Fruit fly (Drosophila melanogaster) whole organism, wandering third instar larva: Measurements from ENCODE around the gene CG11369.

Experiments
- Abd-B ChIP-seq: fragments of >200 bp; optimal IDR thresholded peaks from 2 replicates; lab custom pipeline; 2017; ENCODE audit warnings: missing biosample characterization, missing genetic modification characterization
- CG32264 ChIP-seq: fragments of 200-800 bp; sonication (Bioruptor generic); optimal IDR thresholded peaks from 2 replicates; lab custom pipeline; 2016; ENCODE audit warnings: missing biosample characterization, missing genetic modification characterization
- CG9705 ChIP-seq: fragments of 200-800 bp; sonication (Bioruptor generic); optimal IDR thresholded peaks from 2 replicates; lab custom pipeline; 2018; ENCODE audit warnings: missing biosample characterization, mild to moderate bottlenecking, missing genetic modification characterization
- CrebA ChIP-seq: fragments of 200-800 bp; sonication (Bioruptor generic); optimal IDR thresholded peaks from 2 replicates; lab custom pipeline; 2016; ENCODE audit warnings: missing biosample characterization, mild to moderate bottlenecking, missing genetic modification characterization, borderline replicate concordance
- Dfd ChIP-seq: fragments of >200 bp; optimal IDR thresholded peaks from 2 replicates; lab custom pipeline; 2017; ENCODE audit warnings: missing biosample characterization, missing genetic modification characterization
- Dif ChIP-seq: fragments of 200-275, 200-300 bp; sonication (Bioruptor generic); optimal IDR thresholded peaks from 2 replicates; lab custom pipeline; 2018; ENCODE audit warnings: missing biosample characterization, missing genetic modification characterization; ENCODE audit not compliant: partially characterized antibody
- GATAd ChIP-seq: sonication (Bioruptor generic); optimal IDR thresholded peaks from 2 replicates; lab custom pipeline; 2016; ENCODE audit warnings: missing biosample characterization, missing genetic modification characterization
- HLH106 ChIP-seq: fragments of 200-800 bp; optimal IDR thresholded peaks from 3 replicates; lab custom pipeline; 2019; ENCODE audit warnings: missing biosample characterization, mild to moderate bottlenecking, missing genetic modification characterization, moderate library complexity
- Hnf4 ChIP-seq: fragments of 200-800 bp; sonication (Bioruptor generic); optimal IDR thresholded peaks from 2 replicates; lab custom pipeline; 2016; ENCODE audit warnings: missing biosample characterization, mild to moderate bottlenecking, missing genetic modification characterization
- Hr78 ChIP-seq: fragments of >200 bp; optimal IDR thresholded peaks from 2 replicates; lab custom pipeline; 2017; ENCODE audit warnings: missing biosample characterization, missing genetic modification characterization
- Hr83 ChIP-seq: fragments of 200-300 bp; sonication (Bioruptor generic); optimal IDR thresholded peaks from 2 replicates; lab custom pipeline; 2016; ENCODE audit warnings: missing biosample characterization, mild to moderate bottlenecking, missing genetic modification characterization, moderate library complexity; ENCODE audit not compliant: poor library complexity, severe bottlenecking
- Jra ChIP-seq: sonication (Bioruptor generic); optimal IDR thresholded peaks from 2 replicates; lab custom pipeline; 2016; ENCODE audit warnings: missing biosample characterization, missing genetic modification characterization
- Mio ChIP-seq: sonication (Bioruptor generic); optimal IDR thresholded peaks from 2 replicates; lab custom pipeline; 2016; ENCODE audit warnings: missing biosample characterization, missing genetic modification characterization
- Myc ChIP-seq: fragments of >200 bp; optimal IDR thresholded peaks from 2 replicates; lab custom pipeline; 2017
- N ChIP-seq: fragments of >200 bp; optimal IDR thresholded peaks from 2 replicates; lab custom pipeline; 2018; ENCODE audit warnings: missing biosample characterization, missing external identifiers, missing genetic modification characterization
- OdsH ChIP-seq: fragments of 200-800 bp; sonication (Bioruptor generic); optimal IDR thresholded peaks from 2 replicates; lab custom pipeline; 2016; ENCODE audit warnings: missing biosample characterization, mild to moderate bottlenecking, missing genetic modification characterization
- Rel ChIP-seq, 2 experiments: fragments of 200-800 bp; sonication (Bioruptor generic) in 1 of 2; optimal IDR thresholded peaks; 2 replicates in 1 of 2; 3 replicates in 1 of 2; lab custom pipeline; 2016 to 2019; ENCODE audit warnings: mild to moderate bottlenecking in 2 of 2, missing biosample characterization in 2 of 2, missing genetic modification characterization in 2 of 2, moderate library complexity in 1 of 2
- Sp1 ChIP-seq: fragments of 200-800 bp; sonication (Bioruptor generic); optimal IDR thresholded peaks from 3 replicates; lab custom pipeline; 2019; ENCODE audit warnings: missing biosample characterization, mild to moderate bottlenecking, missing genetic modification characterization, moderate library complexity
- Vsx2 ChIP-seq: fragments of 200-300, 225-300 bp; sonication (Bioruptor generic); optimal IDR thresholded peaks from 2 replicates; lab custom pipeline; 2018; ENCODE audit warnings: missing biosample characterization, missing genetic modification characterization; ENCODE audit not compliant: partially characterized antibody
- br ChIP-seq: fragments of 200-800 bp; sonication (Bioruptor generic); optimal IDR thresholded peaks from 2 replicates; lab custom pipeline; 2016; ENCODE audit warnings: missing biosample characterization, missing genetic modification characterization
- brk ChIP-seq: fragments of 200-800 bp; sonication (Bioruptor generic); optimal IDR thresholded peaks from 2 replicates; lab custom pipeline; 2016; ENCODE audit warnings: missing biosample characterization, mild to moderate bottlenecking, missing genetic modification characterization
- dl ChIP-seq, 2 experiments: fragments of 175-275, 200-275 bp in 1 of 2; fragments of 200-275 bp in 1 of 2; sonication (Bioruptor generic); optimal IDR thresholded peaks; lab custom pipeline; 2018; ENCODE audit warnings: mild to moderate bottlenecking in 2 of 2, missing biosample characterization in 2 of 2, missing genetic modification characterization in 2 of 2, moderate library complexity in 2 of 2; ENCODE audit not compliant: partially characterized antibody in 2 of 2, insufficient read depth in 1 of 2
- dmrt93B ChIP-seq: fragments of 200-800 bp; sonication (Bioruptor generic); optimal IDR thresholded peaks from 2 replicates; lab custom pipeline; 2018; ENCODE audit warnings: missing biosample characterization, mild to moderate bottlenecking, missing genetic modification characterization
- dsf ChIP-seq: sonication (Bioruptor generic); optimal IDR thresholded peaks from 2 replicates; lab custom pipeline; 2016; ENCODE audit warnings: missing biosample characterization, missing genetic modification characterization, borderline replicate concordance
- ey ChIP-seq: fragments of 200-800 bp; sonication (Bioruptor generic); optimal IDR thresholded peaks from 2 replicates; lab custom pipeline; 2016; ENCODE audit warnings: missing biosample characterization, missing genetic modification characterization
- foxo ChIP-seq, 2 experiments: fragments of 200-800 bp; sonication (Bioruptor generic); optimal IDR thresholded peaks; 2 replicates in 1 of 2; 3 replicates in 1 of 2; lab custom pipeline; 2016 to 2017; ENCODE audit warnings: missing biosample characterization in 2 of 2, missing genetic modification characterization in 2 of 2
- fru ChIP-seq: fragments of 200-800 bp; sonication (Bioruptor generic); optimal IDR thresholded peaks from 3 replicates; lab custom pipeline; 2016; ENCODE audit warnings: missing biosample characterization, mild to moderate bottlenecking, missing genetic modification characterization
- h ChIP-seq: fragments of 200-800 bp; sonication (Bioruptor generic); optimal IDR thresholded peaks from 3 replicates; lab custom pipeline; 2016; ENCODE audit warnings: missing biosample characterization, mild to moderate bottlenecking, missing genetic modification characterization
- jim ChIP-seq: fragments of 175-275, 200-325 bp; sonication (Bioruptor generic); optimal IDR thresholded peaks from 2 replicates; lab custom pipeline; 2016; ENCODE audit warnings: missing biosample characterization, mild to moderate bottlenecking, missing genetic modification characterization
- lola ChIP-seq: fragments of >200 bp; optimal IDR thresholded peaks from 2 replicates; lab custom pipeline; 2017; ENCODE audit warnings: missing biosample characterization, missing genetic modification characterization
- pan ChIP-seq: fragments of >200 bp; optimal IDR thresholded peaks from 2 replicates; lab custom pipeline; 2017
- psq ChIP-seq: fragments of 200-800 bp; sonication (Bioruptor generic); optimal IDR thresholded peaks from 3 replicates; lab custom pipeline; 2017; ENCODE audit warnings: missing biosample characterization, mild to moderate bottlenecking, missing genetic modification characterization, moderate library complexity
- rgr ChIP-seq: fragments of 200-800 bp; sonication (Bioruptor generic); optimal IDR thresholded peaks from 3 replicates; lab custom pipeline; 2016; ENCODE audit warnings: missing biosample characterization, mild to moderate bottlenecking, missing genetic modification characterization
- sage ChIP-seq: fragments of 200-800 bp; sonication (Bioruptor generic); optimal IDR thresholded peaks from 2 replicates; lab custom pipeline; 2016; ENCODE audit warnings: missing biosample characterization, mild to moderate bottlenecking, missing genetic modification characterization
- sv ChIP-seq: fragments of 200-800 bp; sonication (Bioruptor generic); optimal IDR thresholded peaks from 3 replicates; lab custom pipeline; 2016; ENCODE audit warnings: missing biosample characterization, missing genetic modification characterization
- tai ChIP-seq: sonication (Bioruptor generic); optimal IDR thresholded peaks from 2 replicates; lab custom pipeline; 2016; ENCODE audit warnings: missing biosample characterization, missing genetic modification characterization
- usp ChIP-seq: fragments of >200 bp; optimal IDR thresholded peaks from 2 replicates; lab custom pipeline; 2017; ENCODE audit warnings: missing biosample characterization, missing genetic modification characterization
- woc ChIP-seq: sonication (Bioruptor generic); optimal IDR thresholded peaks from 2 replicates; lab custom pipeline; 2016; ENCODE audit warnings: missing biosample characterization, mild to moderate bottlenecking, missing genetic modification characterization

Gene CG11369

dm6 chrX:7573990-7574389 is at the start of gene CG11369:
Gene CG11369 (plus strand): TSS chrX:7574290.
- no peak for TF ChIP-seq Hr78 (GFP tag; lab: Kevin White, UChicago)
- TF ChIP-seq Jra (GFP tag; lab: Kevin White, UChicago) = no peak
- no peak for TF ChIP-seq tai (GFP tag; lab: Kevin White, UChicago)
- TF ChIP-seq HLH106 (tag; lab: Kevin White, UChicago) = no peak
- TF ChIP-seq OdsH (GFP tag; lab: Kevin White, UChicago) = no peak
- no peak for TF ChIP-seq Hr83 (GFP tag; lab: Kevin White, UChicago)
- TF ChIP-seq Mio = no peak
- TF ChIP-seq Dfd (GFP tag; lab: Kevin White, UChicago) = no peak
- TF ChIP-seq dsf (GFP tag; lab: Kevin White, UChicago) = no peak
- no peak for TF ChIP-seq sv (GFP tag; lab: Kevin White, UChicago)
- no peak for TF ChIP-seq Hnf4 (GFP tag; lab: Kevin White, UChicago)
- TF ChIP-seq dmrt93B (GFP tag; lab: Kevin White, UChicago) = no peak
- no peak for TF ChIP-seq sage

dm6 chrX:7526099-7526718 is 47.9 kb upstream of the CG11369 start:
- TF ChIP-seq GATAd (no peak), CrebA (GFP tag; lab: Kevin White, UChicago) (peak; percentile 32), woc (GFP tag; lab: Kevin White, UChicago) (peak; percentile 81), Vsx2 (GFP tag; lab: Kevin White, UChicago) (no peak), lola (GFP tag; lab: Kevin White, UChicago) (no peak), Rel (GFP tag; optimal IDR thresholded peaks at IDR 0.05; lab: Kevin White, UChicago) (no peak), Rel (tag; optimal IDR thresholded peaks at IDR 0.05; lab: Kevin White, UChicago) (no peak), N (GFP tag; lab: Kevin White, UChicago) (no peak), br (GFP tag; lab: Kevin White, UChicago) (peak; percentile 79), fru (GFP tag; lab: Kevin White, UChicago) (peak; percentile 81), Hr83 (GFP tag; lab: Kevin White, UChicago) (no peak), Myc (no peak), sage (peak; percentile 45), rgr (GFP tag; lab: Kevin White, UChicago) (peak; percentile 65), ey (peak; percentile 77), Abd-B (GFP tag; lab: Kevin White, UChicago) (no peak), OdsH (GFP tag; lab: Kevin White, UChicago) (peak; percentile 80), dmrt93B (GFP tag; lab: Kevin White, UChicago) (peak; percentile 56), Dfd (GFP tag; lab: Kevin White, UChicago) (no peak), foxo (GFP tag; optimal IDR thresholded peaks at IDR 0.05; lab: Kevin White, UChicago) (peak in 1 of 2 experiments; percentile 79), jim (GFP tag; lab: Kevin White, UChicago) (no peak), Mio (no peak), usp (GFP tag; lab: Kevin White, UChicago) (no peak), Hnf4 (GFP tag; lab: Kevin White, UChicago) (peak; percentile 77), tai (GFP tag; lab: Kevin White, UChicago) (peak; percentile 60), Sp1 (peak; percentile 68), Hr78 (GFP tag; lab: Kevin White, UChicago) (no peak), CG32264 (GFP tag; lab: Kevin White, UChicago) (peak; percentile 50), dsf (GFP tag; lab: Kevin White, UChicago) (peak; percentile 17), CG9705 (GFP tag; lab: Kevin White, UChicago) (peak; percentile 22), pan (no peak), Dif (GFP tag; lab: Kevin White, UChicago) (no peak), brk (peak; percentile 48), dl (GFP tag; optimal IDR thresholded peaks at IDR 0.05; lab: Kevin White, UChicago; ENCODE audit: insufficient read depth in 1 of 2, partially characterized antibody in 2 of 2) (no peak), Jra (GFP tag; lab: Kevin White, UChicago) (peak; percentile 36), HLH106 (tag; lab: Kevin White, UChicago) (peak; percentile 67), psq (peak; percentile 68), h (GFP tag; lab: Kevin White, UChicago) (peak; percentile 83), sv (GFP tag; lab: Kevin White, UChicago) (no peak)
